Worm (Caenorhabditis elegans) whole organism, L3 larva: ENCODE results near the gene sec-24.1.

Experiments used
- R02D3.7 ChIP-seq: fragments of 150-350 bp; optimal IDR thresholded peaks from 2 replicates; lab custom pipeline; 2014; ENCODE audit warnings: missing biosample characterization, missing genetic modification characterization
- ZK546.5 ChIP-seq: sonication (generic microtip); optimal IDR thresholded peaks from 2 replicates; lab custom pipeline; 2017; ENCODE audit warnings: missing biosample characterization, missing genetic modification characterization
- aly-2 ChIP-seq: fragments of 150-350 bp; optimal IDR thresholded peaks from 2 replicates; lab custom pipeline; 2014; ENCODE audit warnings: missing biosample characterization, missing genetic modification characterization
- ama-1 ChIP-seq: fragments of 150-350 bp; optimal IDR thresholded peaks from 2 replicates; lab custom pipeline; 2018
- ceh-16 ChIP-seq: sonication (generic microtip); optimal IDR thresholded peaks from 2 replicates; lab custom pipeline; 2017; ENCODE audit warnings: missing biosample characterization, missing genetic modification characterization
- ceh-82 ChIP-seq: fragments of 150-350 bp; optimal IDR thresholded peaks from 2 replicates; lab custom pipeline; 2014; ENCODE audit warnings: missing biosample characterization, missing genetic modification characterization
- ceh-9 ChIP-seq: sonication (generic microtip); optimal IDR thresholded peaks from 2 replicates; lab custom pipeline; 2018; ENCODE audit warnings: missing biosample characterization, missing genetic modification characterization
- daf-12 ChIP-seq: fragments of 150-350 bp; optimal IDR thresholded peaks from 2 replicates; lab custom pipeline; 2014; ENCODE audit warnings: missing biosample characterization, missing genetic modification reagents, missing genetic modification characterization
- egl-27 ChIP-seq: sonication (generic microtip); optimal IDR thresholded peaks from 4 replicates; lab custom pipeline; 2017; ENCODE audit warnings: missing biosample characterization, missing genetic modification reagents, missing genetic modification characterization
- egl-5 ChIP-seq: fragments of 150-350 bp; optimal IDR thresholded peaks from 2 replicates; lab custom pipeline; 2017; ENCODE audit warnings: missing biosample characterization, missing genetic modification reagents, missing genetic modification characterization, inconsistent platforms
- elt-1 ChIP-seq: fragments of 150-350 bp; optimal IDR thresholded peaks from 2 replicates; lab custom pipeline; 2014; ENCODE audit warnings: missing biosample characterization, missing genetic modification characterization
- elt-2 ChIP-seq: sonication (generic microtip); optimal IDR thresholded peaks from 2 replicates; lab custom pipeline; 2016; ENCODE audit warnings: missing genetic modification reagents, mild to moderate bottlenecking, missing genetic modification characterization, missing compliant biosample characterization
- elt-3 ChIP-seq, 3 experiments: fragments of 150-350 bp in 1 of 3; sonication (generic microtip) in 2 of 3; optimal IDR thresholded peaks; 2 replicates in 2 of 3; 4 replicates in 1 of 3; lab custom pipeline; 2014 to 2017; ENCODE audit warnings: missing biosample characterization in 3 of 3, missing genetic modification characterization in 3 of 3
- eor-1 ChIP-seq, 2 experiments: fragments of 150-350 bp; optimal IDR thresholded peaks; 2 replicates each; lab custom pipeline; 2014 to 2018; ENCODE audit warnings: missing biosample characterization in 2 of 2, missing genetic modification characterization in 2 of 2
- fkh-10 ChIP-seq: sonication (generic microtip); optimal IDR thresholded peaks from 2 replicates; lab custom pipeline; 2017; ENCODE audit warnings: missing biosample characterization, missing genetic modification reagents, missing genetic modification characterization
- fos-1 ChIP-seq: fragments of 150-350 bp; optimal IDR thresholded peaks from 2 replicates; lab custom pipeline; 2014; ENCODE audit warnings: missing biosample characterization, missing genetic modification characterization
- hmg-11 ChIP-seq: sonication (generic microtip); optimal IDR thresholded peaks from 2 replicates; lab custom pipeline; 2016; ENCODE audit warnings: missing genetic modification characterization, missing compliant biosample characterization
- jun-1 ChIP-seq: fragments of 150-350 bp; optimal IDR thresholded peaks from 2 replicates; lab custom pipeline; 2014; ENCODE audit warnings: missing biosample characterization, missing genetic modification reagents, missing genetic modification characterization
- lin-15B ChIP-seq: fragments of 150-350 bp; optimal IDR thresholded peaks from 2 replicates; lab custom pipeline; 2014; ENCODE audit warnings: missing biosample characterization, missing genetic modification characterization
- lin-39 ChIP-seq: fragments of 150-350 bp; optimal IDR thresholded peaks from 2 replicates; lab custom pipeline; 2018; ENCODE audit warnings: missing biosample characterization, missing genetic modification reagents, missing genetic modification characterization
- lsy-12 ChIP-seq: sonication (generic microtip); optimal IDR thresholded peaks from 2 replicates; lab custom pipeline; 2016; ENCODE audit warnings: mild to moderate bottlenecking, missing genetic modification characterization, missing compliant biosample characterization
- mdl-1 ChIP-seq: fragments of 150-350 bp; optimal IDR thresholded peaks from 2 replicates; lab custom pipeline; 2014; ENCODE audit warnings: missing biosample characterization, missing genetic modification characterization
- nfya-1 ChIP-seq: sonication (generic microtip); optimal IDR thresholded peaks from 2 replicates; lab custom pipeline; 2017; ENCODE audit warnings: missing genetic modification characterization, mild to moderate bottlenecking, missing compliant biosample characterization, antibody characterized with exemption, moderate library complexity; ENCODE audit not compliant: insufficient read depth
- nhr-11 ChIP-seq: fragments of 150-350 bp; optimal IDR thresholded peaks from 2 replicates; lab custom pipeline; 2014; ENCODE audit warnings: missing biosample characterization, missing genetic modification characterization
- nhr-12 ChIP-seq: fragments of 150-350 bp; optimal IDR thresholded peaks from 2 replicates; lab custom pipeline; 2014; ENCODE audit warnings: missing biosample characterization, missing genetic modification characterization
- nhr-23 ChIP-seq: fragments of 150-350 bp; optimal IDR thresholded peaks from 2 replicates; lab custom pipeline; 2014; ENCODE audit warnings: missing biosample characterization, missing genetic modification reagents, missing genetic modification characterization
- nhr-237 ChIP-seq: fragments of 150-350 bp; optimal IDR thresholded peaks from 2 replicates; lab custom pipeline; 2014; ENCODE audit warnings: missing biosample characterization, missing genetic modification characterization
- nhr-43 ChIP-seq: sonication (generic microtip); optimal IDR thresholded peaks from 2 replicates; lab custom pipeline; 2016; ENCODE audit warnings: mild to moderate bottlenecking, missing genetic modification characterization, missing compliant biosample characterization; ENCODE audit not compliant: poor library complexity, severe bottlenecking
- nhr-67 ChIP-seq: fragments of 150-350 bp; optimal IDR thresholded peaks from 2 replicates; lab custom pipeline; 2014; ENCODE audit warnings: missing biosample characterization, missing genetic modification characterization
- nhr-76 ChIP-seq: fragments of 150-350 bp; sonication (generic microtip); optimal IDR thresholded peaks from 5 replicates; lab custom pipeline; 2014; ENCODE audit warnings: missing biosample characterization, missing genetic modification characterization
- pha-4 ChIP-seq: fragments of 150-350 bp; optimal IDR thresholded peaks from 2 replicates; lab custom pipeline; 2014; ENCODE audit warnings: missing biosample characterization, missing genetic modification reagents, missing genetic modification characterization
- pqm-1 ChIP-seq: fragments of 150-350 bp; optimal IDR thresholded peaks from 2 replicates; lab custom pipeline; 2017; ENCODE audit warnings: missing biosample characterization, missing genetic modification characterization, inconsistent platforms
- sea-2 ChIP-seq: fragments of 150-350 bp; sonication (generic microtip); optimal IDR thresholded peaks from 4 replicates; lab custom pipeline; 2014; ENCODE audit warnings: missing biosample characterization, missing genetic modification reagents, missing genetic modification characterization
- skn-1 ChIP-seq: fragments of 150-350 bp; optimal IDR thresholded peaks from 2 replicates; lab custom pipeline; 2014; ENCODE audit warnings: missing biosample characterization, missing genetic modification characterization
- snpc-4 ChIP-seq: fragments of 150-350 bp; optimal IDR thresholded peaks from 2 replicates; lab custom pipeline; 2014; ENCODE audit warnings: missing biosample characterization, missing genetic modification characterization
- tbx-2 ChIP-seq: sonication (generic microtip); optimal IDR thresholded peaks from 2 replicates; lab custom pipeline; 2016; ENCODE audit warnings: mild to moderate bottlenecking, missing genetic modification characterization, missing compliant biosample characterization
- unc-62 ChIP-seq: fragments of 150-350 bp; sonication (generic microtip); optimal IDR thresholded peaks from 4 replicates; lab custom pipeline; 2014; ENCODE audit warnings: missing biosample characterization, missing genetic modification reagents, missing genetic modification characterization
- zag-1 ChIP-seq: fragments of 150-350 bp; optimal IDR thresholded peaks from 2 replicates; lab custom pipeline; 2014; ENCODE audit warnings: missing biosample characterization, missing genetic modification characterization
- ztf-4 ChIP-seq: fragments of 150-350 bp; optimal IDR thresholded peaks from 2 replicates; lab custom pipeline; 2014; ENCODE audit warnings: missing biosample characterization, missing genetic modification characterization

The sec-24.1 gene

DNA sequence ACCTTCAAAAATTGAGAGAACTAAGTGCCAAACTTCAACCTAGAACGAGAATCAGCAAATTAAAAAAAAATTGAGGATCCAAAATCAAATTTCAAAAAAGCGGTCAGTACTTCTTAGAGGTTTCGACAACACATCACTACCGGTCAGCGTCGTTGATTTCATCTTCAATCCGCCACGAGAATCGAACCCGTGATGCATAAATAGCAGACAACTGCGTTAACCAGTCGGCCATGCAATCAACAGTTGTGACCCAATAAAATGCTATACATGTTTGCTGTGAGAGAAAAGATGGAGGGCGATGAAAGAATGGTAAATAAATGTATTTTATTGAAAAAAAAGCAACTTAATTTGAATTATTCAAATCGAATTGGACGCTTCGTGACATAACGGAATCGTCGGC is 16.3 kb downstream of the sec-24.1 start (continued):
- no peak for TF ChIP-seq mdl-1 (tag; lab: Kevin White, UChicago)

DNA sequence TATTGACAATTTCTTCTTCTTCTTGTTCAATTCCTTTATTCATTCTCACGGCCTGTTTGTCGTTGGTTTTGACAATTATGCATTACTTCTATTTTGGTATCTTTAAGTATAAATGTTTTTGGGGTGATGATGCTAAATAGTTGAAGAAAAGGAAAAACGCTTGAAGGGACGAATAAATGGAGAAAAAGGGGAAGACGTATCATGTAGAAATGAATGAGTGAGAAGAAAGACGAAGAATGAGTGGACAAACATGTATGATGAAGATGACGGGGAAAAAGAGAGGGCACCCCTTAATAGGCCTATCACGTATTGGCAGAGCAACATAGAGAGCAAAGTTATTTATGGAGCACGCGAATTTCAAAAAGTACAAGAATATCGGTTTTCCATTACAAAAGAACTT is 17.3 kb downstream of the sec-24.1 start, which contains the start of gene M04B2.7:
TSS of gene M04B2.7 (minus strand) at position 101 of the 400 bp plus-strand sequence.
- TF ChIP-seq egl-27 (tag; lab: Kevin White, UChicago) (no peak), egl-5 (tag; lab: Kevin White, UChicago) (no peak), lin-39 (tag; lab: Kevin White, UChicago) (no peak), fos-1 (no peak), eor-1 (tag; optimal IDR thresholded peaks at IDR 0.05; lab: Kevin White, UChicago) (no peak), aly-2 (tag; lab: Kevin White, UChicago) (no peak), ceh-9 (no peak), R02D3.7 (tag; lab: Kevin White, UChicago) (no peak), unc-62 (GFP tag; lab: Kevin White, UChicago) (no peak), pha-4 (tag; lab: Kevin White, UChicago) (no peak), zag-1 (no peak), daf-12 (no peak), tbx-2 (no peak), lsy-12 (tag; lab: Kevin White, UChicago) (no peak), elt-1 (tag; lab: Kevin White, UChicago) (no peak), snpc-4 (tag; lab: Kevin White, UChicago) (no peak), nhr-237 (tag; lab: Kevin White, UChicago) (no peak), skn-1 (no peak)

DNA sequence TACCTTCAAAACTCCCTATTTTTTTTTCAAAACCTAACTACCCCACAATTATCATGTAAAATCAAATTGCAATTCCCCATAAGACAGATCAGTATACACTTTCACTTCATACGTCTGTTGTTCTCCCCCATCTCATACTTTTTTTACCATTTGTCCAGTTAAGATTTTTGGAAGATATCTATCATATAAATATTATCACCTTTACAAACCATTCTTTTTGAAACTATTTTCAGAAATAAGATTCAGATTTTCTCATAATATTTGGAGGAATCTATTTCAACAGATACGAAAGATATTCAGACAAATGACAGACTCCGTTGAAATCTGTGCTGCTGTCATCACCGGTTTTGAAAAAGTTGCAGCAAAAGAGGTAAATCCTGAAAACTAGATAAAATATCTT is 38.2 kb downstream of the sec-24.1 start, which contains the start of gene M04B2.2:
TSS of gene M04B2.2 (plus strand) at position 301 of the 400 bp plus-strand sequence.
- TF ChIP-seq skn-1, result no peak
- TF ChIP-seq sea-2 (GFP tag; lab: Kevin White, UChicago), result no peak
- TF ChIP-seq tbx-2, result peak; percentile 3
- TF ChIP-seq nhr-11, result no peak
- no peak for TF ChIP-seq elt-3 (tag; optimal IDR thresholded peaks at IDR 0.05; lab: Kevin White, UChicago)
- peak; percentile 17 for TF ChIP-seq R02D3.7 (tag; lab: Kevin White, UChicago)
- no peak for TF ChIP-seq ceh-16
- TF ChIP-seq nhr-67 (tag; lab: Kevin White, UChicago), result no peak
- peak; percentile 6 for TF ChIP-seq nhr-23 (tag; lab: Kevin White, UChicago)
- TF ChIP-seq jun-1 (tag; lab: Kevin White, UChicago), result no peak
- peak; percentile 34 for TF ChIP-seq ama-1
- TF ChIP-seq daf-12, result no peak
- TF ChIP-seq mdl-1 (tag; lab: Kevin White, UChicago), result no peak
- no peak for TF ChIP-seq elt-2
- TF ChIP-seq nhr-43 (tag; lab: Kevin White, UChicago), result no peak
- TF ChIP-seq lin-39 (tag; lab: Kevin White, UChicago), result no peak
- no peak for TF ChIP-seq nhr-76 (tag; lab: Kevin White, UChicago)
- no peak for TF ChIP-seq pqm-1
- no peak for TF ChIP-seq ceh-82 (tag; lab: Kevin White, UChicago)
- TF ChIP-seq nhr-12 (tag; lab: Kevin White, UChicago), result no peak
- no peak for TF ChIP-seq fkh-10 (GFP tag; lab: Kevin White, UChicago)
- no peak for TF ChIP-seq ZK546.5 (tag; lab: Kevin White, UChicago)
- no peak for TF ChIP-seq nfya-1 (tag; lab: Kevin White, UChicago)
- TF ChIP-seq lin-15B, result no peak
- TF ChIP-seq ceh-9, result no peak
- TF ChIP-seq ztf-4, result no peak
- TF ChIP-seq hmg-11 (tag; lab: Kevin White, UChicago), result no peak
- no peak for TF ChIP-seq lsy-12 (tag; lab: Kevin White, UChicago)

DNA sequence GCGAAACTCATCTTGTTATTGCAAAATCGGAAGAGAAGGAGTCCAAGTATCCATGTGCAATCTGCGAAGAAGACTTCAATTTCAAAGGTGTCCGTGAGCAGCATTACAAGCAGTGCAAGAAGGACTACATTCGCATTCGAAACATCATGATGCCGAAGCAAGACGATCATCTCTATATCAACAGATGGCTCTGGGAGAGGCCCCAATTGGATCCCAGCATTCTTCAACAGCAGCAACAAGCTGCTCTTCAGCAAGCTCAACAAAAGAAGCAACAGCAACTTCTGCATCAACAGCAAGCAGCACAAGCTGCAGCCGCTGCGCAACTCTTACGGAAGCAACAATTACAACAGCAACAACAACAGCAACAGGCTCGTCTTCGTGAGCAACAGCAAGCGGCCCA is 39.8 kb downstream of the sec-24.1 start:
- no peak for TF ChIP-seq nhr-76 (tag; lab: Kevin White, UChicago)
- TF ChIP-seq, all 47 proteins: peak for 0
